Fruit fly (Drosophila melanogaster): ENCODE data around the gene PolD1.
A peak's percentile ranks its signal among the peaks of the same experiment; 100 is the strongest.

Gene PolD1

dm6 chr3L:16027163-16027633, 39.6 kb upstream of the PolD1 start (continued):
- peak; percentile 78 for TF ChIP-seq Asciz (GFP tag; optimal IDR thresholded peaks at IDR 0.05)
- peak; percentile 47 for TF ChIP-seq CG8944 (GFP tag; optimal IDR thresholded peaks at IDR 0.05)
- no peak for TF ChIP-seq sima (GFP tag; optimal IDR thresholded peaks at IDR 0.05)
- no peak for TF ChIP-seq seq (GFP tag; IDR thresholded peaks at IDR 0.05)
- no peak for TF ChIP-seq Gsc (GFP tag; IDR thresholded peaks at IDR 0.05)
- TF ChIP-seq CG2889 (GFP tag; IDR thresholded peaks at IDR 0.05) = 0 out of 3 replicates have a peak, but pooled peaks have one; percentile 19
- no peak for TF ChIP-seq luna (GFP tag; optimal IDR thresholded peaks at IDR 0.05)
- no peak for TF ChIP-seq NfI (GFP tag; optimal IDR thresholded peaks at IDR 0.05)
- TF ChIP-seq tgo (GFP tag; IDR thresholded peaks at IDR 0.05) = peak; percentile 13; the same call in 1 of the 3 replicates
- TF ChIP-seq CG7928 (GFP tag; optimal IDR thresholded peaks at IDR 0.05) = no peak
- TF ChIP-seq MESR4 (GFP tag; optimal IDR thresholded peaks at IDR 0.05) = no peak
- TF ChIP-seq Ssrp (tag; optimal IDR thresholded peaks at IDR 0.05) = no peak
- TF ChIP-seq gcm2 (GFP tag; optimal IDR thresholded peaks at IDR 0.05) = no peak
- no peak for TF ChIP-seq Aef1 (GFP tag; IDR thresholded peaks at IDR 0.05)
- no peak for TF ChIP-seq ewg (GFP tag; optimal IDR thresholded peaks at IDR 0.05)
- peak; percentile 49; the same call in 1 of the 3 replicates for TF ChIP-seq CG7357 (GFP tag; IDR thresholded peaks at IDR 0.05)
- no peak for TF ChIP-seq Dip2 (GFP tag; IDR thresholded peaks at IDR 0.05)
- no peak for TF ChIP-seq Dref (GFP tag; IDR thresholded peaks at IDR 0.05)
- no peak for TF ChIP-seq Bdp1 (GFP tag; optimal IDR thresholded peaks at IDR 0.05)
- no peak for TF ChIP-seq gsb-n (tag; optimal IDR thresholded peaks at IDR 0.05)
- TF ChIP-seq pnt (GFP tag; optimal IDR thresholded peaks at IDR 0.05) = peak; percentile 7
- no peak for TF ChIP-seq CG6765 (GFP tag; optimal IDR thresholded peaks at IDR 0.05)
- TF ChIP-seq yki (optimal IDR thresholded peaks at IDR 0.05) = no peak
- no peak for TF ChIP-seq CG12155 (GFP tag; optimal IDR thresholded peaks at IDR 0.05)
- peak; percentile 18 for TF ChIP-seq nerfin-1 (tag; optimal IDR thresholded peaks at IDR 0.05)
- no peak for TF ChIP-seq zf30C (GFP tag; optimal IDR thresholded peaks at IDR 0.05)
- TF ChIP-seq ttk (GFP tag; IDR thresholded peaks at IDR 0.05) = peak; percentile 48; the same call in 1 of the 2 replicates
- peak; percentile 35; the same call in 1 of the 2 replicates for TF ChIP-seq lmd (GFP tag; IDR thresholded peaks at IDR 0.05)
- peak; percentile 50 for TF ChIP-seq CG3407 (GFP tag; optimal IDR thresholded peaks at IDR 0.05)
- no peak for TF ChIP-seq kay (GFP tag; optimal IDR thresholded peaks at IDR 0.05)
- TF ChIP-seq CG17912 (GFP tag; optimal IDR thresholded peaks at IDR 0.05) = no peak
- TF ChIP-seq CG12769 (tag; optimal IDR thresholded peaks at IDR 0.05) = no peak
- TF ChIP-seq CG15479 (GFP tag; optimal IDR thresholded peaks at IDR 0.05) = peak; percentile 3
- no peak for TF ChIP-seq Fer3 (tag; optimal IDR thresholded peaks at IDR 0.05)
- TF ChIP-seq wek (GFP tag; optimal IDR thresholded peaks at IDR 0.05) = peak; percentile 12
- no peak for TF ChIP-seq CG12744 (GFP tag; optimal IDR thresholded peaks at IDR 0.05)
- no peak for TF ChIP-seq CG17612 (GFP tag; IDR thresholded peaks at IDR 0.05)
- TF ChIP-seq gfzf (GFP tag; optimal IDR thresholded peaks at IDR 0.05) = no peak
- peak; percentile 68 for TF ChIP-seq HLHmδ (GFP tag; optimal IDR thresholded peaks at IDR 0.05)
- 0 out of 2 replicates have a peak, but pooled peaks have one; percentile 43 for TF ChIP-seq CG1024 (GFP tag; IDR thresholded peaks at IDR 0.05)
- no peak for TF ChIP-seq cato (GFP tag; optimal IDR thresholded peaks at IDR 0.05; ENCODE audit: borderline replicate concordance)
- TF ChIP-seq CG2116 (GFP tag; optimal IDR thresholded peaks at IDR 0.05) = peak; percentile 29
- peak; percentile 60; the same call in 2 of the 3 replicates for TF ChIP-seq ci (GFP tag; IDR thresholded peaks at IDR 0.05)
- no peak for TF ChIP-seq CG8290 (GFP tag; optimal IDR thresholded peaks at IDR 0.05)
- TF ChIP-seq CG8290 (tag; optimal IDR thresholded peaks at IDR 0.05) = peak in 1 of 2 experiments; percentile 65
- peak; percentile 80 for TF ChIP-seq fd64A (GFP tag; optimal IDR thresholded peaks at IDR 0.05)
- no peak for TF ChIP-seq CG30431 (GFP tag; optimal IDR thresholded peaks at IDR 0.05)
- TF ChIP-seq Nf-YA (GFP tag; IDR thresholded peaks at IDR 0.05) = peak; percentile 46; the same call in 1 of the 2 replicates
- TF ChIP-seq ssp (GFP tag; IDR thresholded peaks at IDR 0.05) = no peak
- no peak for TF ChIP-seq CG11696 (GFP tag; IDR thresholded peaks at IDR 0.05)
- peak; percentile 70 for TF ChIP-seq CG17568 (GFP tag; optimal IDR thresholded peaks at IDR 0.05)
- TF ChIP-seq CG1647 (GFP tag; optimal IDR thresholded peaks at IDR 0.05) = peak; percentile 21
